Worm (Caenorhabditis elegans): ENCODE data around the gene F45D3.3.

DNA sequence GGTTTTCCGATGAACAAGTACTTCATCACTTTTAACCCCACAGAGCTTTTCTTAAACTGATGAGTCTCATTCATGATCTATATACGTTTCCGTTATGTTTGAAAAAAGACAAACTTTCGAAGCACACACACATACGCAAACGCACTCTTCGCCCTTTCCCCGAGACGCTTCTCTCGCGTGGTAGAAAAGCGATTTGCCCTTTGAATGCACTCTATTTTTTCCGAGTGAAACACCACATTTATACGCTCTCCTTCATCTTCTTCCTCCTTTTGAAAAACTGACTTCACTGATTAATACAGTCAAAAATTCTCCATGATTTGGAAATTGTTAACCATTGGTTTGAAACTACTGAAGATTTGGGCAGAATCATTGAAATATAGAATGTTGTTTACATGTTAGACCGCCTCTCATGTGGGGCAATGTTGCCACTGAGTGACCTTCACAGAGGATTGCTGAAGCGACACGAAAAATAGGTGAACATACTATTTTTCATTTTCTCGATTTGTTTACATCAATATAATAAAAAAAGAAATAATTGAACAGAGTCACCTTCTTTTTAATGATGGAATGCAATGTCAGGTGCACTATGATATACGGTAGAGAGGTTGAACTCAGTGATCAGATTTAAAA is 13.7 kb downstream of the F45D3.3 start:
- TF ChIP-seq tlf-1 (GFP tag; optimal IDR thresholded peaks at IDR 0.05): no peak
- TF ChIP-seq attf-6 (GFP tag; IDR thresholded peaks at IDR 0.05): no peak
- no peak for TF ChIP-seq fkh-3 (tag; optimal IDR thresholded peaks at IDR 0.05)
- no peak for TF ChIP-seq B0336.3 (GFP tag; IDR thresholded peaks at IDR 0.05)
- TF ChIP-seq nhr-90 (tag; optimal IDR thresholded peaks at IDR 0.05): no peak
- TF ChIP-seq unc-130 (GFP tag; optimal IDR thresholded peaks at IDR 0.05): no peak
- no peak for TF ChIP-seq snpc-1.1 (tag; optimal IDR thresholded peaks at IDR 0.05; ENCODE audit: insufficient read depth)
- no peak for TF ChIP-seq ceh-27 (GFP tag; optimal IDR thresholded peaks at IDR 0.05)
- no peak for TF ChIP-seq rcor-1 (GFP tag; IDR thresholded peaks at IDR 0.05)
- TF ChIP-seq snpc-4 (GFP tag; optimal IDR thresholded peaks at IDR 0.05): no peak
- no peak for TF ChIP-seq snpc-4 (tag; optimal IDR thresholded peaks at IDR 0.05)
- no peak for TF ChIP-seq F23B12.7 (tag; optimal IDR thresholded peaks at IDR 0.05; ENCODE audit: insufficient read depth)
- TF ChIP-seq ztf-25 (GFP tag; IDR thresholded peaks at IDR 0.05): no peak
- TF ChIP-seq gei-17 (GFP tag; optimal IDR thresholded peaks at IDR 0.05): no peak
- TF ChIP-seq ceh-79 (tag; optimal IDR thresholded peaks at IDR 0.05): no peak

Measured in whole organism, young adult.